Fruit fly (Drosophila melanogaster) whole organism, prepupa: ENCODE results near the gene nxf2.

Source experiments
- CG15336 ChIP-seq: fragments of 200-800 bp; sonication (Bioruptor generic); IDR thresholded peaks from 2 replicates; pipeline ENCODE4 v1.3.6; 2022; ENCODE audit warnings: missing biosample characterization, missing genetic modification characterization
- CG16779 ChIP-seq: fragments of 200-800 bp; sonication (Bioruptor generic); optimal IDR thresholded peaks from 3 replicates; lab custom pipeline; 2017; ENCODE audit warnings: missing biosample characterization, mild to moderate bottlenecking, missing genetic modification characterization
- CG8632 ChIP-seq: fragments of 200-800 bp; sonication (Bioruptor generic); optimal IDR thresholded peaks from 3 replicates; lab custom pipeline; 2016; ENCODE audit warnings: missing biosample characterization, missing genetic modification characterization
- Ets96B ChIP-seq: fragments of 200-800 bp; optimal IDR thresholded peaks from 2 replicates; lab custom pipeline; 2019; ENCODE audit warnings: missing biosample characterization, mild to moderate bottlenecking, missing genetic modification characterization, moderate library complexity
- Hr39 ChIP-seq: fragments of 200-800 bp; sonication (Bioruptor generic); optimal IDR thresholded peaks from 2 replicates; lab custom pipeline; 2016; ENCODE audit warnings: missing biosample characterization, missing genetic modification characterization
- OdsH ChIP-seq: fragments of 200-800 bp; sonication (Bioruptor generic); optimal IDR thresholded peaks from 3 replicates; lab custom pipeline; 2016; ENCODE audit warnings: missing biosample characterization, missing genetic modification characterization
- achi ChIP-seq: fragments of 200-800 bp; sonication (Bioruptor generic); optimal IDR thresholded peaks from 3 replicates; lab custom pipeline; 2016; ENCODE audit warnings: missing biosample characterization, missing genetic modification characterization
- fd59A ChIP-seq: fragments of 200-800 bp; sonication (Bioruptor generic); optimal IDR thresholded peaks from 2 replicates; lab custom pipeline; 2017; ENCODE audit warnings: missing biosample characterization, mild to moderate bottlenecking, missing genetic modification characterization, missing genetic modification reagents
- ss ChIP-seq, 2 experiments: fragments of 200-800 bp; sonication (Bioruptor generic); optimal IDR thresholded peaks; 2 replicates in 1 of 2; 3 replicates in 1 of 2; lab custom pipeline; 2017 to 2018; ENCODE audit warnings: mild to moderate bottlenecking in 2 of 2, missing biosample characterization in 2 of 2, missing genetic modification characterization in 2 of 2, moderate library complexity in 1 of 2

DNA sequence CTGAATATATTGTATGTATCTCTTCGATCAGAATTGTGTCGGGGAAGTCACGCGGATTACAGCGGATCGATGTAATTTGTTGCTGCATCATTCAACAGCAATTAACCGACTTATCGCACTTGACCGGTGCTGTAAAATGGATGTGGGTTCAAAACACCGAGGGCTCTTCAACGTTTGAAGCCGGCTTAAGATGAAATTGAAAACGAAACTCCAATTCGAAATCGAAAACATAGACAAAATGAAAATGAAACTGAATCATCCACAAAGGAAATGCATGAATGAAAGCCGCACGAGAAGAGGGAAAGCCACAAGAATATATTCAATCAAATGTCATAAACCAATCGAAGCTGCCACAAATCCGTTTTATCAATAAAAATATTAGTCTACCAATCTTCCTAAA is 33.9 kb downstream of the nxf2 start:
- TF ChIP-seq Hr39 (GFP tag; lab: Kevin White, UChicago) (no peak), OdsH (GFP tag; lab: Kevin White, UChicago) (no peak), CG8632 (no peak), ss (GFP tag; optimal IDR thresholded peaks at IDR 0.05; lab: Kevin White, UChicago) (no peak), fd59A (no peak), Ets96B (tag; lab: Kevin White, UChicago) (no peak), CG16779 (no peak), CG15336 (GFP tag; lab: Robert Waterston, UW) (no peak), achi (GFP tag; lab: Kevin White, UChicago) (no peak)
